Fruit fly (Drosophila melanogaster) whole organism, wandering third instar larva: ENCODE measurements around the gene msk.

Experiments
- N ChIP-seq: fragments of >200 bp; optimal IDR thresholded peaks from 2 replicates; lab custom pipeline; 2018; ENCODE audit warnings: missing biosample characterization, missing external identifiers, missing genetic modification characterization
- Rel ChIP-seq, 2 experiments: fragments of 200-800 bp; sonication (Bioruptor generic) in 1 of 2; optimal IDR thresholded peaks; 2 replicates in 1 of 2; 3 replicates in 1 of 2; lab custom pipeline; 2016 to 2019; ENCODE audit warnings: mild to moderate bottlenecking in 2 of 2, missing biosample characterization in 2 of 2, missing genetic modification characterization in 2 of 2, moderate library complexity in 1 of 2
- usp ChIP-seq: fragments of >200 bp; optimal IDR thresholded peaks from 2 replicates; lab custom pipeline; 2017; ENCODE audit warnings: missing biosample characterization, missing genetic modification characterization

msk gene

dm6 chr3L:8165436-8165835 is 49.5 kb downstream of the msk start, which contains the start of gene CG13675:
Gene CG13675, minus strand, starts transcription at chr3L:8165518.
- no peak for TF ChIP-seq usp (GFP tag; lab: Kevin White, UChicago)
- no peak for TF ChIP-seq Rel (GFP tag; optimal IDR thresholded peaks at IDR 0.05; lab: Kevin White, UChicago)
- TF ChIP-seq Rel (tag; optimal IDR thresholded peaks at IDR 0.05; lab: Kevin White, UChicago), result peak; percentile 3
- no peak for TF ChIP-seq N
